Fruit fly (Drosophila melanogaster): Measurements from ENCODE around the gene CG31898.

DNA sequence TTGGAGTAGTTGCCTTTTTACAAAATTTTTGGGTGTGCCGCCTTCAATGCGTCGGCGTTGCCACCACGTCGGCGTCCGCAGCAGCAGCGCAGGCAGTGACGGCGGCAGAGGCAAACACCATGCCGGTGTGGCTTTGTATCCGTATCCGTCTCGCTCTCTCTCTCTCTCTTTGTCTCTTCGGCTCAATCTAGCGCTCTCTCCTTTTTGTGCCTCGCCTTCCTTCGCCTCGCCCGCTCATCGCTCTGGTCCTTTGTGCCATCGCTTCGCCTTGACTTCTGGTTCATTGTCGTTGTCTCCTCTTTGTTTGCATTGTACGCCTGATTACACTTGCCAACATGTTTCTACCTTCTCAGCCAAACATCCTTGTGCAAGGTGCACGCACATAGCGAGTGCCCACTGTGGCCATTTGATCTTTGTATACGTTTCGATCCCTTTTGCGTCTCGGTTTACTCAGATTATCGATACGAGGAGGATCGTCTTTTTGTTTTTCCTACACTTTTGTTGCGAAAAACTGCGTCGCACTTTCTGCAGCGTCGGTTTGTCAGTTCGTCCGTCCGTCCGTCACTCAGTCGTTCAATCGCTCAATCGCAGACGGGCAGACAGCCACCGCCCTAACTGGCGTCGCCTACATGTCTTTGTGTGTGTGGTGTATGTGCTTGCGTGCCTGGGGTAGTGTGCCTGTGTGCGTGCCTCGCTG lies 16.3 kb downstream of the CG31898 start:
- no peak for TF ChIP-seq CG8478 (optimal IDR thresholded peaks at IDR 0.05)
- TF ChIP-seq CTCF (optimal IDR thresholded peaks at IDR 0.05), result no peak

All from S2 (cell line).